Worm (Caenorhabditis elegans): ENCODE measurements around the gene T01C1.4.

DNA sequence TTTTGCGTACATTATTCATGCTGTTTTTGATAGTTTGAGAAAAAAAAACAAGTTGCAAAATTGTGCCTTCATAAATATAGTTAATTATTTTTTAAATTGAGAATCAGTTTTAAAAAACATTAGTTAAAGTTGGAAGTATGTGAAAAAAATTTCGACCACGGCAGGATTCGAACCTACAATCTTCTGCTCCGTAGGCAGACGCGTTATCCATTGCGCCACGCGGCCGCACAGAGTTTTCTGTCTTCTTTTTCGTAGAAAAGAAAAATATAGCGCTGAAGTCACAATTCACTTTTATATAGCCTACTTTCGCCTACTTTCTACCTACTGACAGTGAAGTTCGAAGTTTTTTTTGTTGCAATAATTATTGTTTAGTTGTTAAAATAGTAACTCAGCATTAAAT lies 14.9 kb upstream of the T01C1.4 start:
- TF ChIP-seq gmeb-1 (tag; optimal IDR thresholded peaks at IDR 0.05): no peak
- TF ChIP-seq skn-1 (tag; optimal IDR thresholded peaks at IDR 0.05): no peak
- no peak for TF ChIP-seq unc-39 (tag; optimal IDR thresholded peaks at IDR 0.05)
- TF ChIP-seq ztf-4 (tag; optimal IDR thresholded peaks at IDR 0.05): no peak
- TF ChIP-seq unc-62 (GFP tag; optimal IDR thresholded peaks at IDR 0.05): no peak
- no peak for TF ChIP-seq ama-1 (optimal IDR thresholded peaks at IDR 0.05)

Measured in whole organism, L2 larva.